Fruit fly (Drosophila melanogaster) whole organism, embryonic: ENCODE results near the gene Bicra.

Source experiments
- Atf6 ChIP-seq: fragments of 200-800 bp; sonication (Bioruptor generic); IDR thresholded peaks from 2 replicates; pipeline ENCODE4 v1.3.6; 2022; ENCODE audit warnings: missing biosample characterization, missing genetic modification characterization
- B-H1 ChIP-seq: fragments of 200-800 bp; sonication (Bioruptor generic); IDR thresholded peaks from 3 replicates; pipeline ENCODE4 v1.3.6; 2022; ENCODE audit warnings: missing biosample characterization, missing genetic modification characterization
- BtbVII ChIP-seq: fragments of 200-800 bp; sonication (Bioruptor generic); optimal IDR thresholded peaks from 3 replicates; lab custom pipeline; 2017; ENCODE audit warnings: missing biosample characterization, mild to moderate bottlenecking, missing genetic modification characterization
- CG10366 ChIP-seq: fragments of 200-800 bp; sonication (Bioruptor generic); IDR thresholded peaks from 2 replicates; pipeline ENCODE4 v1.3.6; 2022; ENCODE audit warnings: missing biosample characterization, missing genetic modification characterization
- CG13287 ChIP-seq: fragments of 200-800 bp; sonication (Bioruptor generic); IDR thresholded peaks from 2 replicates; pipeline ENCODE4 v1.3.6; 2022; ENCODE audit warnings: missing biosample characterization, missing genetic modification characterization; ENCODE audit not compliant: partially characterized antibody
- CG13296 ChIP-seq: fragments of 200-800 bp; sonication (Bioruptor generic); optimal IDR thresholded peaks from 3 replicates; lab custom pipeline; 2018; ENCODE audit warnings: missing biosample characterization, mild to moderate bottlenecking, missing genetic modification characterization
- CG14014 ChIP-seq: fragments of 200-800 bp; sonication (Bioruptor generic); IDR thresholded peaks from 2 replicates; pipeline ENCODE4 v1.3.6; 2022; ENCODE audit warnings: missing biosample characterization, missing genetic modification characterization
- CG14050 ChIP-seq: fragments of 200-800 bp; sonication (Bioruptor generic); IDR thresholded peaks from 3 replicates; pipeline ENCODE4 v1.3.6; 2022; ENCODE audit warnings: missing biosample characterization, missing genetic modification characterization
- CG14441 ChIP-seq: fragments of 200-800 bp; sonication (Bioruptor generic); IDR thresholded peaks from 2 replicates; pipeline ENCODE4 v1.3.6; 2022; ENCODE audit warnings: missing biosample characterization, missing genetic modification characterization
- CG15073 ChIP-seq: fragments of 200-800 bp; sonication (Bioruptor generic); optimal IDR thresholded peaks from 2 replicates; lab custom pipeline; 2016; ENCODE audit warnings: missing biosample characterization, missing genetic modification characterization
- CG1602 ChIP-seq: fragments of 200-800 bp; sonication (Bioruptor generic); optimal IDR thresholded peaks from 3 replicates; lab custom pipeline; 2016; ENCODE audit warnings: missing biosample characterization, missing genetic modification characterization
- CG17328 ChIP-seq: fragments of 200-800 bp; sonication (Bioruptor generic); IDR thresholded peaks from 2 replicates; pipeline ENCODE4 v1.3.6; 2022; ENCODE audit warnings: missing biosample characterization, missing genetic modification characterization
- CG17829 ChIP-seq: fragments of 200-800 bp; optimal IDR thresholded peaks from 2 replicates; lab custom pipeline; 2019; ENCODE audit warnings: missing biosample characterization, mild to moderate bottlenecking, missing genetic modification characterization, moderate library complexity
- CG18262 ChIP-seq: fragments of 200-800 bp; optimal IDR thresholded peaks from 3 replicates; lab custom pipeline; 2019; ENCODE audit warnings: missing biosample characterization, mild to moderate bottlenecking, missing genetic modification characterization, moderate library complexity
- CG18476 ChIP-seq: fragments of 200-800 bp; sonication (Bioruptor generic); optimal IDR thresholded peaks from 2 replicates; lab custom pipeline; 2016; ENCODE audit warnings: missing biosample characterization, mild to moderate bottlenecking, missing genetic modification characterization
- CG30431 ChIP-seq: fragments of 200-800 bp; sonication (Bioruptor generic); optimal IDR thresholded peaks from 2 replicates; lab custom pipeline; 2017; ENCODE audit warnings: missing biosample characterization, missing genetic modification characterization
- CG34376 ChIP-seq: fragments of 200-800 bp; sonication (Bioruptor generic); optimal IDR thresholded peaks from 2 replicates; lab custom pipeline; 2018; ENCODE audit warnings: missing biosample characterization, mild to moderate bottlenecking, missing genetic modification characterization
- CG3847 ChIP-seq: fragments of 200-800 bp; sonication (Bioruptor generic); IDR thresholded peaks from 2 replicates; pipeline ENCODE4 v1.3.6; 2022; ENCODE audit warnings: missing biosample characterization, missing genetic modification characterization
- CG4424 ChIP-seq: fragments of 200-800 bp; sonication (Bioruptor generic); optimal IDR thresholded peaks from 3 replicates; lab custom pipeline; 2016; ENCODE audit warnings: missing biosample characterization, missing genetic modification characterization
- CG4854 ChIP-seq: fragments of 200-800 bp; sonication (Bioruptor generic); optimal IDR thresholded peaks from 2 replicates; lab custom pipeline; 2016; ENCODE audit warnings: missing biosample characterization, missing genetic modification characterization, inconsistent platforms
- CG7357 ChIP-seq: fragments of 200-800 bp; sonication (Bioruptor generic); IDR thresholded peaks from 3 replicates; pipeline ENCODE4 v1.3.6; 2022; ENCODE audit warnings: missing biosample characterization, missing genetic modification characterization
- CG7556 ChIP-seq: fragments of 200-800 bp; sonication (Bioruptor generic); optimal IDR thresholded peaks from 2 replicates; lab custom pipeline; 2017; ENCODE audit warnings: missing biosample characterization, mild to moderate bottlenecking, missing genetic modification characterization
- CG7786 ChIP-seq: fragments of 200-800 bp; sonication (Bioruptor generic); optimal IDR thresholded peaks from 2 replicates; lab custom pipeline; 2016; ENCODE audit warnings: missing biosample characterization, missing genetic modification characterization
- CG9727 ChIP-seq: fragments of 200-800 bp; sonication (Bioruptor generic); optimal IDR thresholded peaks from 3 replicates; lab custom pipeline; 2017; ENCODE audit warnings: missing biosample characterization, mild to moderate bottlenecking, missing genetic modification characterization
- CG9932 ChIP-seq: fragments of 200-800 bp; sonication (Bioruptor generic); IDR thresholded peaks from 2 replicates; pipeline ENCODE4 v1.3.6; 2022; ENCODE audit warnings: missing biosample characterization, missing genetic modification characterization
- CrebB ChIP-seq: fragments of 200-800 bp; sonication (Bioruptor generic); optimal IDR thresholded peaks from 3 replicates; lab custom pipeline; 2018; ENCODE audit warnings: missing biosample characterization, mild to moderate bottlenecking, missing genetic modification characterization
- Dip3 ChIP-seq: fragments of 200-800 bp; sonication (Bioruptor generic); optimal IDR thresholded peaks from 3 replicates; lab custom pipeline; 2016; ENCODE audit warnings: missing biosample characterization, missing genetic modification characterization
- Fer3 ChIP-seq: fragments of 200-800 bp; sonication (Bioruptor generic); optimal IDR thresholded peaks from 2 replicates; lab custom pipeline; 2018; ENCODE audit warnings: missing biosample characterization, mild to moderate bottlenecking, missing genetic modification characterization, moderate library complexity
- HLH3B ChIP-seq: fragments of 200-800 bp; sonication (Bioruptor generic); IDR thresholded peaks from 2 replicates; pipeline ENCODE4 v1.3.6; 2022; ENCODE audit warnings: missing biosample characterization, missing genetic modification characterization
- Hand ChIP-seq: fragments of 200-800 bp; sonication (Bioruptor generic); optimal IDR thresholded peaks from 2 replicates; lab custom pipeline; 2017; ENCODE audit warnings: mild to moderate bottlenecking, missing biosample characterization, missing genetic modification reagents, missing genetic modification characterization
- Hmr ChIP-seq: fragments of 200-800 bp; sonication (Bioruptor generic); optimal IDR thresholded peaks from 3 replicates; lab custom pipeline; 2017; ENCODE audit warnings: mild to moderate bottlenecking, missing biosample characterization, missing genetic modification reagents, missing genetic modification characterization
- Hr3 ChIP-seq: fragments of 200-800 bp; sonication (Bioruptor generic); optimal IDR thresholded peaks from 3 replicates; lab custom pipeline; 2016; ENCODE audit warnings: missing biosample characterization, missing genetic modification characterization
- Nf-YB ChIP-seq: fragments of 200-800 bp; sonication (Bioruptor generic); optimal IDR thresholded peaks from 3 replicates; lab custom pipeline; 2019; ENCODE audit warnings: missing biosample characterization, mild to moderate bottlenecking, missing genetic modification characterization, moderate library complexity
- NfI ChIP-seq: fragments of 200-800 bp; sonication (Bioruptor generic); optimal IDR thresholded peaks from 3 replicates; lab custom pipeline; 2018; ENCODE audit warnings: missing biosample characterization, mild to moderate bottlenecking, missing genetic modification characterization, moderate library complexity
- Sox102F ChIP-seq: fragments of 200-800 bp; sonication (Bioruptor generic); optimal IDR thresholded peaks from 2 replicates; lab custom pipeline; 2018; ENCODE audit warnings: missing biosample characterization, mild to moderate bottlenecking, missing genetic modification characterization, moderate library complexity
- Ssrp ChIP-seq: fragments of 200-800 bp; sonication (Bioruptor generic); optimal IDR thresholded peaks from 2 replicates; lab custom pipeline; 2018; ENCODE audit warnings: missing biosample characterization, mild to moderate bottlenecking, missing genetic modification characterization, moderate library complexity
- al ChIP-seq: fragments of 200-800 bp; sonication (Bioruptor generic); IDR thresholded peaks from 2 replicates; pipeline ENCODE4 v1.3.6; 2022; ENCODE audit warnings: missing biosample characterization, missing genetic modification characterization
- ci ChIP-seq: fragments of 200-800 bp; sonication (Bioruptor generic); IDR thresholded peaks from 3 replicates; pipeline ENCODE4 v1.3.6; 2022; ENCODE audit warnings: missing biosample characterization, missing genetic modification characterization
- gem ChIP-seq: fragments of 200-800 bp; sonication (Bioruptor generic); optimal IDR thresholded peaks from 2 replicates; lab custom pipeline; 2019; ENCODE audit warnings: missing biosample characterization, mild to moderate bottlenecking, missing genetic modification characterization, moderate library complexity
- ind ChIP-seq: fragments of 200-800 bp; sonication (Bioruptor generic); optimal IDR thresholded peaks from 3 replicates; lab custom pipeline; 2016; ENCODE audit warnings: missing biosample characterization, missing genetic modification characterization
- kah ChIP-seq: fragments of 200-800 bp; sonication (Bioruptor generic); optimal IDR thresholded peaks from 2 replicates; lab custom pipeline; 2018; ENCODE audit warnings: missing biosample characterization, mild to moderate bottlenecking, missing genetic modification characterization
- klu ChIP-seq: fragments of 200-800 bp; sonication (Bioruptor generic); IDR thresholded peaks from 2 replicates; pipeline ENCODE4 v1.3.6; 2022; ENCODE audit warnings: missing biosample characterization, missing genetic modification characterization
- lola ChIP-seq, 3 experiments: fragments of >200 bp in 2 of 3; fragments of 200-800 bp in 1 of 3; sonication (Bioruptor generic) in 1 of 3; optimal IDR thresholded peaks; 2 replicates each; lab custom pipeline; 2017 to 2019; ENCODE audit warnings: missing biosample characterization in 3 of 3, missing genetic modification characterization in 3 of 3, mild to moderate bottlenecking in 1 of 3, moderate library complexity in 1 of 3
- pan ChIP-seq, 4 experiments: fragments of >200 bp in 3 of 4; fragments of 200-800 bp in 1 of 4; sonication (Bioruptor generic) in 1 of 4; optimal IDR thresholded peaks in 3 of 4; IDR thresholded peaks in 1 of 4; 2 replicates each; pipeline versions ENCODE4 v1.3.6 to Lab custom; 2017 to 2022; ENCODE audit warnings: missing biosample characterization in 2 of 4, missing genetic modification characterization in 2 of 4, mixed read lengths in 1 of 4
- pb ChIP-seq: fragments of 200-800 bp; sonication (Bioruptor generic); optimal IDR thresholded peaks from 3 replicates; lab custom pipeline; 2016; ENCODE audit warnings: missing biosample characterization, missing genetic modification characterization
- ranshi ChIP-seq: fragments of 200-800 bp; sonication (Bioruptor generic); IDR thresholded peaks from 2 replicates; pipeline ENCODE4 v1.3.6; 2022; ENCODE audit warnings: missing biosample characterization, missing genetic modification characterization
- so ChIP-seq: fragments of 200-800 bp; sonication (Bioruptor generic); IDR thresholded peaks from 3 replicates; pipeline ENCODE4 v1.3.6; 2022; ENCODE audit warnings: missing biosample characterization, missing genetic modification characterization
- toy ChIP-seq: fragments of 200-800 bp; sonication (Bioruptor generic); IDR thresholded peaks from 2 replicates; pipeline ENCODE4 v1.3.6; 2022; ENCODE audit warnings: missing biosample characterization, missing genetic modification characterization

The Bicra gene

DNA sequence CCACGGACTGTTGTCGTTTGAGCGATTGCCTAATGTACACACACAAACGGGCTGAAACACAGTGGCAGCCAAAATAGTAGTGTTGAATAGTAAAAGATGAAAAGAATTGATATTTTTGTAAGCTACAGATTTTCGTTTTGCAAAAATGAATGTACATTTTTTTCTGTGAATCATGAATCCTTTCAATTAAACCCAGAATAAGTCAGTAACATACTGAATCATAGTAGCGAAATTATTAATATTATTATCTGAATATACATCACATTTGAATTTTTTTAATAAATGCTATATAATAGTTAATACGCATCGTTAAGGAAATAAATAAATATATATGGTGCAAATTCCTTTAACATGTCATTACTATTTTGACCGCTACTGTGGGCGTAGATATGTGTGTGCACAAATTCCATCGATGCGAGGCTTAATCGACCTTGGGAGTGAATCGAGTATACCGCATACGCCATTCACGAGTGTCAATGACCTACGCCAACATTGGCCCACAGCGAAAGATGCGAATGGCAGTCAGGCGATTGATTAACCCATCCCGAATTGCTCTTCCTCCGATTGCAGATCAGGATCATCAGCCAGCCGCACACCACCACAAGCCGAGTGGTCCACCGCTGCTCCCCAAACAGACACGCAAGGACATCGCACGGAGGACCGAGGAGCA, 22.2 kb upstream of the Bicra start (continued):
- TF ChIP-seq Hmr (GFP tag; lab: Kevin White, UChicago), result no peak
- TF ChIP-seq CG13296, result peak; percentile 79
- no peak for TF ChIP-seq CG14050 (GFP tag; lab: Robert Waterston, UW)
- peak; percentile 29 for TF ChIP-seq kah (GFP tag; lab: Kevin White, UChicago)
- 0 out of 3 replicates have a peak, but pooled peaks have one; percentile 7 for TF ChIP-seq ci (GFP tag; lab: Robert Waterston, UW)
- TF ChIP-seq CG9727, result peak; percentile 75
- peak; percentile 41; the same call in 1 of the 2 replicates for TF ChIP-seq CG3847 (GFP tag; lab: Robert Waterston, UW)
- TF ChIP-seq NfI (GFP tag; lab: Kevin White, UChicago), result peak; percentile 68
- no peak for TF ChIP-seq pb (GFP tag; lab: Kevin White, UChicago)
- peak; percentile 17 for TF ChIP-seq CrebB (tag; lab: Kevin White, UChicago)
- peak; percentile 48; the same call in 1 of the 2 replicates for TF ChIP-seq CG10366
- peak; percentile 47 for TF ChIP-seq Hand (GFP tag; lab: Kevin White, UChicago)
- peak; percentile 80 for TF ChIP-seq CG17829 (tag; lab: Kevin White, UChicago)
- TF ChIP-seq Sox102F (GFP tag; lab: Kevin White, UChicago), result no peak
- TF ChIP-seq CG14441 (GFP tag; lab: Robert Waterston, UW), result peak; percentile 57
- peak; percentile 37; the same call in 1 of the 3 replicates for TF ChIP-seq B-H1 (GFP tag; lab: Robert Waterston, UW)
- TF ChIP-seq CG15073 (GFP tag; lab: Kevin White, UChicago), result peak; percentile 19
- 0 out of 2 replicates have a peak, but pooled peaks have one; percentile 28 for TF ChIP-seq CG17328
- TF ChIP-seq toy (GFP tag; lab: Robert Waterston, UW), result 0 out of 2 replicates have a peak, but pooled peaks have one; percentile 9
- peak; percentile 42; the same call in 1 of the 2 replicates for TF ChIP-seq CG9932 (GFP tag; lab: Robert Waterston, UW)
- TF ChIP-seq al (GFP tag; lab: Robert Waterston, UW), result peak; percentile 47; the same call in 1 of the 2 replicates
- TF ChIP-seq ranshi (GFP tag; lab: Robert Waterston, UW), result 0 out of 2 replicates have a peak, but pooled peaks have one; percentile 11
- TF ChIP-seq CG7556 (GFP tag; lab: Kevin White, UChicago), result peak; percentile 80
- TF ChIP-seq Hr3, result peak; percentile 70
- TF ChIP-seq ind (GFP tag; lab: Kevin White, UChicago), result peak; percentile 76
- peak; percentile 18 for TF ChIP-seq CG4854
- peak; percentile 57 for TF ChIP-seq CG1602 (GFP tag; lab: Kevin White, UChicago)
- TF ChIP-seq lola (GFP tag; optimal IDR thresholded peaks at IDR 0.05; lab: Kevin White, UChicago), result peak in 1 of 3 experiments; percentile 44
- TF ChIP-seq klu, result 0 out of 2 replicates have a peak, but pooled peaks have one; percentile 13
- peak; percentile 28; the same call in 1 of the 2 replicates for TF ChIP-seq CG14014 (GFP tag; lab: Robert Waterston, UW)
- peak; percentile 56 for TF ChIP-seq Ssrp (tag; lab: Kevin White, UChicago)
- TF ChIP-seq pan (optimal IDR thresholded peaks at IDR 0.05; lab: Kevin White, UChicago), result no peak
- peak in 1 of 2 experiments; percentile 44 for TF ChIP-seq pan (GFP tag; optimal IDR thresholded peaks at IDR 0.05 in 1 of 2, IDR thresholded peaks at IDR 0.05 in 1 of 2)
- no peak for TF ChIP-seq CG7786 (GFP tag; lab: Kevin White, UChicago)
- peak; percentile 12 for TF ChIP-seq CG34376 (GFP tag; lab: Kevin White, UChicago)
- peak; percentile 76 for TF ChIP-seq CG18262 (tag; lab: Kevin White, UChicago)
- TF ChIP-seq HLH3B (GFP tag; lab: Robert Waterston, UW), result peak; percentile 46; the same call in 1 of the 2 replicates
- TF ChIP-seq Fer3 (tag; lab: Kevin White, UChicago), result peak; percentile 64
- TF ChIP-seq CG7357, result peak; percentile 38; the same call in 1 of the 3 replicates
- TF ChIP-seq Nf-YB (GFP tag; lab: Kevin White, UChicago), result no peak
- TF ChIP-seq so (GFP tag; lab: Robert Waterston, UW), result 0 out of 3 replicates have a peak, but pooled peaks have one; percentile 37
- TF ChIP-seq CG13287, result no peak
- peak; percentile 74 for TF ChIP-seq Atf6 (GFP tag; lab: Robert Waterston, UW)
- TF ChIP-seq gem (tag; lab: Kevin White, UChicago), result peak; percentile 88
- peak; percentile 75 for TF ChIP-seq CG4424 (GFP tag; lab: Kevin White, UChicago)
- TF ChIP-seq CG30431 (GFP tag; lab: Kevin White, UChicago), result peak; percentile 12
- peak; percentile 7 for TF ChIP-seq Dip3 (GFP tag; lab: Kevin White, UChicago)
- peak; percentile 23 for TF ChIP-seq CG18476 (GFP tag; lab: Kevin White, UChicago)
- peak; percentile 64 for TF ChIP-seq BtbVII (GFP tag; lab: Kevin White, UChicago)
